Worm (Caenorhabditis elegans) whole organism, L1 larva: Measurements from ENCODE around the gene gon-4.

Source experiments
- C16A3.4 ChIP-seq: fragments of 150-350 bp; optimal IDR thresholded peaks from 2 replicates; lab custom pipeline; 2014; ENCODE audit warnings: missing biosample characterization, missing genetic modification characterization
- C34B4.2 ChIP-seq: sonication (generic microtip); optimal IDR thresholded peaks from 2 replicates; lab custom pipeline; 2017; ENCODE audit warnings: mild to moderate bottlenecking, missing genetic modification characterization, missing compliant biosample characterization
- F16B12.6 ChIP-seq: fragments of 150-350 bp; optimal IDR thresholded peaks from 2 replicates; lab custom pipeline; 2014; ENCODE audit warnings: missing biosample characterization, missing genetic modification characterization
- Y116A8C.19 ChIP-seq: sonication (generic microtip); optimal IDR thresholded peaks from 2 replicates; lab custom pipeline; 2016; ENCODE audit warnings: missing compliant biosample characterization, missing genetic modification characterization, borderline replicate concordance
- alr-1 ChIP-seq: fragments of 200-800 bp; sonication (Bioruptor generic); optimal IDR thresholded peaks from 2 replicates; lab custom pipeline; 2018; ENCODE audit warnings: borderline replicate concordance, mild to moderate bottlenecking, missing genetic modification characterization, missing compliant biosample characterization
- aly-2 ChIP-seq: fragments of 150-350 bp; optimal IDR thresholded peaks from 2 replicates; lab custom pipeline; 2014; ENCODE audit warnings: missing biosample characterization, missing genetic modification characterization
- blmp-1 ChIP-seq: fragments of 150-350 bp; optimal IDR thresholded peaks from 2 replicates; lab custom pipeline; 2014; ENCODE audit warnings: missing biosample characterization, missing genetic modification characterization
- ceh-82 ChIP-seq, 3 experiments: fragments of 150-350 bp in 1 of 3; sonication (generic microtip) in 2 of 3; optimal IDR thresholded peaks; 2 replicates each; lab custom pipeline; 2014 to 2017; ENCODE audit warnings: missing biosample characterization in 3 of 3, missing genetic modification characterization in 3 of 3
- ceh-88 ChIP-seq: fragments of 200-800 bp; sonication (Bioruptor generic); IDR thresholded peaks from 2 replicates; pipeline ENCODE4 v1.3.6; 2022; ENCODE audit warnings: missing genetic modification characterization, missing compliant biosample characterization
- ceh-90 ChIP-seq: sonication (generic microtip); optimal IDR thresholded peaks from 2 replicates; lab custom pipeline; 2016; ENCODE audit warnings: missing genetic modification characterization, missing compliant biosample characterization
- ces-1 ChIP-seq: fragments of 150-350 bp; optimal IDR thresholded peaks from 2 replicates; lab custom pipeline; 2014; ENCODE audit warnings: missing biosample characterization, missing genetic modification reagents, missing genetic modification characterization
- efl-1 ChIP-seq, 4 experiments: fragments of 150-350 bp; optimal IDR thresholded peaks in 3 of 4; peaks in 1 of 4; 1 replicate in 1 of 4; 2 replicates in 3 of 4; lab custom pipeline; 2014; ENCODE audit warnings: missing biosample characterization in 2 of 4, missing genetic modification characterization in 2 of 4, missing genetic modification reagents in 2 of 4
- efl-3 ChIP-seq: fragments of 200-800 bp; sonication (Bioruptor generic); optimal IDR thresholded peaks from 2 replicates; lab custom pipeline; 2018; ENCODE audit warnings: mild to moderate bottlenecking, missing genetic modification characterization, missing compliant biosample characterization
- egl-13 ChIP-seq: sonication (generic microtip); optimal IDR thresholded peaks from 2 replicates; lab custom pipeline; 2016; ENCODE audit warnings: missing genotype, missing genetic modification reagents, missing genetic modification characterization, missing compliant biosample characterization
- egl-27 ChIP-seq, 2 experiments: fragments of 150-350 bp in 1 of 2; sonication (generic microtip); optimal IDR thresholded peaks; 3 replicates each; lab custom pipeline; 2017 to 2018; ENCODE audit warnings: missing biosample characterization in 2 of 2, missing genetic modification characterization in 2 of 2, missing genetic modification reagents in 2 of 2
- elt-2 ChIP-seq: sonication (generic microtip); optimal IDR thresholded peaks from 2 replicates; lab custom pipeline; 2016; ENCODE audit warnings: missing genetic modification characterization, mild to moderate bottlenecking, inconsistent platforms, missing compliant biosample characterization, missing genetic modification reagents
- elt-3 ChIP-seq, 6 experiments: fragments of 150-350 bp in 1 of 6; sonication (generic microtip); optimal IDR thresholded peaks; 2 replicates each; lab custom pipeline; 2017 to 2018; ENCODE audit warnings: missing biosample characterization in 6 of 6, missing genetic modification characterization in 6 of 6, inconsistent platforms in 1 of 6
- ets-5 ChIP-seq: fragments of 200-800 bp; sonication (Bioruptor generic); IDR thresholded peaks from 2 replicates; pipeline ENCODE4 v1.3.6; 2022; ENCODE audit warnings: missing genetic modification characterization, missing compliant biosample characterization
- fkh-10 ChIP-seq: sonication (generic microtip); optimal IDR thresholded peaks from 2 replicates; lab custom pipeline; 2017; ENCODE audit warnings: missing biosample characterization, missing genetic modification reagents, missing genetic modification characterization
- fkh-4 ChIP-seq: sonication (generic microtip); optimal IDR thresholded peaks from 2 replicates; lab custom pipeline; 2016; ENCODE audit warnings: missing compliant biosample characterization, missing genetic modification characterization, borderline replicate concordance
- fkh-8 ChIP-seq: sonication (generic microtip); optimal IDR thresholded peaks from 2 replicates; lab custom pipeline; 2016; ENCODE audit warnings: mild to moderate bottlenecking, missing genetic modification characterization, missing compliant biosample characterization
- fos-1 ChIP-seq: fragments of 150-350 bp; optimal IDR thresholded peaks from 2 replicates; lab custom pipeline; 2014; ENCODE audit warnings: missing biosample characterization, missing genetic modification characterization
- hlh-4 ChIP-seq: sonication (generic microtip); optimal IDR thresholded peaks from 2 replicates; lab custom pipeline; 2016; ENCODE audit warnings: mild to moderate bottlenecking, missing genetic modification characterization, missing compliant biosample characterization
- hpl-2 ChIP-seq: fragments of 150-350 bp; optimal IDR thresholded peaks from 2 replicates; lab custom pipeline; 2014; ENCODE audit warnings: missing biosample characterization, missing genetic modification reagents, missing genetic modification characterization
- irx-1 ChIP-seq: sonication (generic microtip); optimal IDR thresholded peaks from 2 replicates; lab custom pipeline; 2016; ENCODE audit warnings: missing genetic modification characterization, missing compliant biosample characterization
- lin-13 ChIP-seq: fragments of 150-350 bp; optimal IDR thresholded peaks from 2 replicates; lab custom pipeline; 2014; ENCODE audit warnings: missing biosample characterization, missing genetic modification reagents, missing genetic modification characterization
- lin-14 ChIP-seq: fragments of 200-800 bp; sonication (Bioruptor generic); optimal IDR thresholded peaks from 2 replicates; lab custom pipeline; 2018; ENCODE audit warnings: mild to moderate bottlenecking, missing genetic modification characterization, moderate library complexity, missing compliant biosample characterization
- lin-15B ChIP-seq: fragments of 150-350 bp; sonication (generic microtip); optimal IDR thresholded peaks from 3 replicates; lab custom pipeline; 2014; ENCODE audit warnings: missing biosample characterization, missing genetic modification characterization
- lin-39 ChIP-seq: fragments of 150-350 bp; optimal IDR thresholded peaks from 2 replicates; lab custom pipeline; 2014; ENCODE audit warnings: missing biosample characterization, missing genetic modification reagents, missing genetic modification characterization
- mef-2 ChIP-seq: fragments of 150-350 bp; optimal IDR thresholded peaks from 2 replicates; lab custom pipeline; 2014; ENCODE audit warnings: missing biosample characterization, missing genetic modification characterization
- nhr-11 ChIP-seq: fragments of 150-350 bp; optimal IDR thresholded peaks from 2 replicates; lab custom pipeline; 2014; ENCODE audit warnings: missing biosample characterization, missing genetic modification characterization
- nhr-12 ChIP-seq: sonication (generic microtip); optimal IDR thresholded peaks from 2 replicates; lab custom pipeline; 2017; ENCODE audit warnings: missing biosample characterization, missing genetic modification characterization
- nhr-20 ChIP-seq: sonication (generic microtip); optimal IDR thresholded peaks from 2 replicates; lab custom pipeline; 2016; ENCODE audit warnings: mild to moderate bottlenecking, missing genetic modification characterization, missing compliant biosample characterization
- nhr-237 ChIP-seq: fragments of 150-350 bp; optimal IDR thresholded peaks from 2 replicates; lab custom pipeline; 2014; ENCODE audit warnings: missing biosample characterization, missing genetic modification characterization
- nhr-28 ChIP-seq: fragments of 150-350 bp; optimal IDR thresholded peaks from 2 replicates; lab custom pipeline; 2014; ENCODE audit warnings: missing biosample characterization, missing genetic modification characterization
- nhr-71 ChIP-seq: sonication (generic microtip); optimal IDR thresholded peaks from 2 replicates; lab custom pipeline; 2016; ENCODE audit warnings: mild to moderate bottlenecking, missing genetic modification characterization, moderate library complexity, missing compliant biosample characterization
- nhr-77 ChIP-seq: fragments of 150-350 bp; optimal IDR thresholded peaks from 2 replicates; lab custom pipeline; 2014; ENCODE audit warnings: missing biosample characterization, missing genetic modification characterization
- nhr-84 ChIP-seq: sonication (generic microtip); optimal IDR thresholded peaks from 2 replicates; lab custom pipeline; 2017; ENCODE audit warnings: missing biosample characterization, missing genetic modification characterization
- nhr-85 ChIP-seq: sonication (generic microtip); peaks from one replicate; lab custom pipeline; 2016; ENCODE audit warnings: missing genetic modification characterization, inconsistent platforms, missing compliant biosample characterization
- pag-3 ChIP-seq: sonication (generic microtip); optimal IDR thresholded peaks from 2 replicates; lab custom pipeline; 2017; ENCODE audit warnings: missing genetic modification characterization, mild to moderate bottlenecking, missing compliant biosample characterization, antibody characterized with exemption, borderline replicate concordance; ENCODE audit not compliant: insufficient read depth
- pax-3 ChIP-seq: fragments of 200-800 bp; sonication (Bioruptor generic); optimal IDR thresholded peaks from 2 replicates; lab custom pipeline; 2018; ENCODE audit warnings: mild to moderate bottlenecking, missing genetic modification characterization, moderate library complexity, missing compliant biosample characterization
- skn-1 ChIP-seq: fragments of 150-350 bp; optimal IDR thresholded peaks from 2 replicates; lab custom pipeline; 2014; ENCODE audit warnings: missing biosample characterization, missing genetic modification characterization
- snpc-4 ChIP-seq: fragments of 150-350 bp; optimal IDR thresholded peaks from 2 replicates; lab custom pipeline; 2014; ENCODE audit warnings: missing biosample characterization, missing genetic modification characterization
- sox-4 ChIP-seq: sonication (generic microtip); optimal IDR thresholded peaks from 2 replicates; lab custom pipeline; 2016; ENCODE audit warnings: missing genetic modification characterization, missing compliant biosample characterization
- sup-37 ChIP-seq: fragments of 200-800 bp; sonication (Bioruptor generic); optimal IDR thresholded peaks from 2 replicates; lab custom pipeline; 2018; ENCODE audit warnings: mild to moderate bottlenecking, missing genetic modification characterization, missing compliant biosample characterization
- tbx-2 ChIP-seq: sonication (generic microtip); optimal IDR thresholded peaks from 2 replicates; lab custom pipeline; 2016; ENCODE audit warnings: missing genetic modification characterization, missing compliant biosample characterization
- unc-130 ChIP-seq: fragments of 150-350 bp; optimal IDR thresholded peaks from 2 replicates; lab custom pipeline; 2017; ENCODE audit warnings: missing biosample characterization, missing genetic modification characterization, inconsistent platforms
- unc-62 ChIP-seq: fragments of 150-350 bp; optimal IDR thresholded peaks from 2 replicates; lab custom pipeline; 2014; ENCODE audit warnings: missing biosample characterization, missing genetic modification reagents, missing genetic modification characterization
- unc-86 ChIP-seq: sonication (generic microtip); optimal IDR thresholded peaks from 2 replicates; lab custom pipeline; 2016; ENCODE audit warnings: missing genetic modification characterization, missing compliant biosample characterization
- unc-98 ChIP-seq: fragments of 200-800 bp; sonication (Bioruptor generic); IDR thresholded peaks from 2 replicates; pipeline ENCODE4 v1.3.6; 2022; ENCODE audit warnings: missing genetic modification characterization, missing compliant biosample characterization
- xbp-1 ChIP-seq: sonication (generic microtip); optimal IDR thresholded peaks from 2 replicates; lab custom pipeline; 2016; ENCODE audit warnings: missing genetic modification characterization, missing compliant biosample characterization
- zag-1 ChIP-seq: fragments of 150-350 bp; optimal IDR thresholded peaks from 2 replicates; lab custom pipeline; 2014; ENCODE audit warnings: missing biosample characterization, missing genetic modification characterization
- ztf-4 ChIP-seq: fragments of 150-350 bp; optimal IDR thresholded peaks from 2 replicates; lab custom pipeline; 2014; ENCODE audit warnings: missing biosample characterization, missing genetic modification characterization

Gene gon-4

ce11 chrIV:10151439-10151997 is 46.1 kb upstream of the gon-4 start, which contains the start of gene copg-1 (continued):
- peak; percentile 13 for TF ChIP-seq ztf-4
- peak; percentile 51 for TF ChIP-seq tbx-2 (tag; lab: Kevin White, UChicago)
- no peak for TF ChIP-seq ceh-88 (GFP tag; lab: Robert Waterston, UW)
- TF ChIP-seq nhr-237 (tag; lab: Kevin White, UChicago) = no peak
- no peak for TF ChIP-seq ceh-90
- no peak for TF ChIP-seq C34B4.2 (tag; lab: Kevin White, UChicago)
- no peak for TF ChIP-seq egl-13 (tag; lab: Kevin White, UChicago)
- peak; percentile 28 for TF ChIP-seq fkh-8 (tag; lab: Kevin White, UChicago)
- TF ChIP-seq hlh-4 (tag; lab: Kevin White, UChicago) = no peak
- TF ChIP-seq sup-37 (GFP tag; lab: Kevin White, UChicago) = no peak
- TF ChIP-seq C16A3.4 (tag; lab: Kevin White, UChicago) = peak; percentile 35
- TF ChIP-seq efl-3 (GFP tag; lab: Kevin White, UChicago) = no peak
- TF ChIP-seq skn-1 (tag; lab: Kevin White, UChicago) = peak; percentile 48
- no peak for TF ChIP-seq pag-3 (tag; lab: Kevin White, UChicago)
- no peak for TF ChIP-seq egl-27 (tag; optimal IDR thresholded peaks at IDR 0.05; lab: Kevin White, UChicago)
- TF ChIP-seq ces-1 = no peak
- no peak for TF ChIP-seq mef-2 (tag; lab: Kevin White, UChicago)
- peak; percentile 49 for TF ChIP-seq blmp-1 (tag; lab: Kevin White, UChicago)
- TF ChIP-seq zag-1 (tag; lab: Kevin White, UChicago) = no peak
- TF ChIP-seq nhr-20 (tag; lab: Kevin White, UChicago) = peak; percentile 66
- TF ChIP-seq elt-2 (tag; lab: Kevin White, UChicago) = no peak
- no peak for TF ChIP-seq lin-15B (tag; lab: Kevin White, UChicago)
- TF ChIP-seq lin-14 (GFP tag; lab: Kevin White, UChicago) = peak; percentile 73
- no peak for TF ChIP-seq unc-98
- TF ChIP-seq fkh-10 = no peak
- no peak for TF ChIP-seq sox-4
- TF ChIP-seq ets-5 (GFP tag; lab: Robert Waterston, UW) = no peak
- peak; percentile 56 to 64 for TF ChIP-seq efl-1 (optimal IDR thresholded peaks at IDR 0.05; lab: Kevin White, UChicago)
- peak; percentile 69 to 94 for TF ChIP-seq efl-1 (GFP tag; optimal IDR thresholded peaks at IDR 0.05 in 1 of 2; lab: Kevin White, UChicago)
- TF ChIP-seq Y116A8C.19 (tag; lab: Kevin White, UChicago) = no peak
- no peak for TF ChIP-seq alr-1
- peak; percentile 33 for TF ChIP-seq irx-1 (tag; lab: Kevin White, UChicago)
- no peak for TF ChIP-seq nhr-28 (tag; lab: Kevin White, UChicago)
- peak in 2 of 6 experiments; percentile 37 to 62 for TF ChIP-seq elt-3 (tag; optimal IDR thresholded peaks at IDR 0.05; lab: Kevin White, UChicago)
- peak; percentile 50 for TF ChIP-seq unc-86
- TF ChIP-seq nhr-71 (tag; lab: Kevin White, UChicago) = peak; percentile 65
- no peak for TF ChIP-seq fos-1 (tag; lab: Kevin White, UChicago)
- peak; percentile 48 for TF ChIP-seq nhr-85 (tag; lab: Kevin White, UChicago)
- no peak for TF ChIP-seq nhr-84 (tag; lab: Kevin White, UChicago)
- no peak for TF ChIP-seq pax-3 (tag; lab: Kevin White, UChicago)
- TF ChIP-seq unc-62 (GFP tag; lab: Kevin White, UChicago) = no peak
- peak; percentile 32 for TF ChIP-seq snpc-4
- peak; percentile 5 for TF ChIP-seq nhr-77 (tag; lab: Kevin White, UChicago)
- TF ChIP-seq xbp-1 = peak; percentile 57
- TF ChIP-seq lin-39 (tag; lab: Kevin White, UChicago) = no peak
- peak; percentile 4 for TF ChIP-seq aly-2
- TF ChIP-seq nhr-12 (tag; lab: Kevin White, UChicago) = no peak
- TF ChIP-seq hpl-2 = no peak
- TF ChIP-seq ceh-82 (tag; optimal IDR thresholded peaks at IDR 0.05; lab: Kevin White, UChicago) = peak in 2 of 3 experiments; percentile 15 to 42
- peak; percentile 6 for TF ChIP-seq lin-13 (GFP tag; lab: Kevin White, UChicago)
- no peak for TF ChIP-seq nhr-11
- peak; percentile 91 for TF ChIP-seq F16B12.6 (tag; lab: Kevin White, UChicago)
- peak; percentile 29 for TF ChIP-seq unc-130 (tag; lab: Kevin White, UChicago)
- no peak for TF ChIP-seq fkh-4 (tag; lab: Kevin White, UChicago)
